Worm (Caenorhabditis elegans) whole organism, young adult: ENCODE data around the gene F55B12.10.

Source experiments
- F10E7.11 ChIP-seq: sonication (generic microtip); optimal IDR thresholded peaks from 2 replicates; lab custom pipeline; 2017; ENCODE audit warnings: mild to moderate bottlenecking, missing genetic modification characterization, moderate library complexity, missing compliant biosample characterization
- F33H1.4 ChIP-seq: fragments of 200-800 bp; sonication (Bioruptor generic); IDR thresholded peaks from 2 replicates; pipeline ENCODE4 v1.3.6; 2022; ENCODE audit warnings: missing genetic modification reagents, missing genetic modification characterization, missing compliant biosample characterization
- F49E8.2 ChIP-seq: sonication (generic microtip); optimal IDR thresholded peaks from 3 replicates; lab custom pipeline; 2017; ENCODE audit warnings: missing genetic modification characterization, mild to moderate bottlenecking, missing compliant biosample characterization, antibody characterized with exemption, moderate library complexity; ENCODE audit not compliant: insufficient read depth
- ama-1 ChIP-seq, 3 experiments: fragments of 150-350 bp in 1 of 3; sonication (generic microtip) in 2 of 3; optimal IDR thresholded peaks; 2 replicates each; lab custom pipeline; 2014 to 2018; ENCODE audit warnings: missing biosample characterization in 2 of 3, missing genetic modification characterization in 2 of 3, missing genetic modification reagents in 2 of 3
- attf-3 ChIP-seq: fragments of 200-800 bp; sonication (Bioruptor generic); conservative IDR thresholded peaks from 2 replicates; pipeline ENCODE4 v1.3.6; 2022; ENCODE audit warnings: missing genetic modification reagents, missing genetic modification characterization, missing compliant biosample characterization
- ceh-58 ChIP-seq: fragments of 200-800 bp; sonication (Bioruptor generic); IDR thresholded peaks from 2 replicates; pipeline ENCODE4 v1.3.6; 2022; ENCODE audit warnings: missing genetic modification characterization, missing compliant biosample characterization
- chd-7 ChIP-seq: sonication (generic microtip); optimal IDR thresholded peaks from 2 replicates; lab custom pipeline; 2016; ENCODE audit warnings: mild to moderate bottlenecking, missing genetic modification characterization, moderate library complexity, missing compliant biosample characterization
- madf-10 ChIP-seq: sonication (generic microtip); optimal IDR thresholded peaks from 2 replicates; lab custom pipeline; 2016; ENCODE audit warnings: mild to moderate bottlenecking, missing genetic modification characterization, missing compliant biosample characterization
- nhr-27 ChIP-seq: fragments of 200-800 bp; sonication (Bioruptor generic); optimal IDR thresholded peaks from 2 replicates; lab custom pipeline; 2018; ENCODE audit warnings: mild to moderate bottlenecking, missing genetic modification characterization, moderate library complexity, missing compliant biosample characterization
- nhr-90 ChIP-seq: sonication (generic microtip); optimal IDR thresholded peaks from 2 replicates; lab custom pipeline; 2016; ENCODE audit warnings: missing genotype, mild to moderate bottlenecking, missing genetic modification characterization, missing compliant biosample characterization

ce11 chrV:13880607-13881006, 41.1 kb downstream of the F55B12.10 start, which contains the start of gene T22G5.3:
- no peak for TF ChIP-seq F10E7.11 (tag; lab: Kevin White, UChicago)
- TF ChIP-seq F49E8.2 (tag; lab: Kevin White, UChicago): no peak
- no peak for TF ChIP-seq F33H1.4 (GFP tag; lab: Robert Waterston, UW)
- TF ChIP-seq ama-1 (optimal IDR thresholded peaks at IDR 0.05; lab: Kevin White, UChicago): no peak
- no peak for TF ChIP-seq ama-1 (GFP tag; optimal IDR thresholded peaks at IDR 0.05; lab: Kevin White, UChicago)
- no peak for TF ChIP-seq madf-10 (tag; lab: Kevin White, UChicago)
- TF ChIP-seq chd-7 (tag; lab: Kevin White, UChicago): no peak
- TF ChIP-seq nhr-90: no peak
- TF ChIP-seq nhr-27: no peak
- no peak for TF ChIP-seq attf-3 (GFP tag; lab: Robert Waterston, UW)
- TF ChIP-seq ceh-58: no peak
